Worm (Caenorhabditis elegans) whole organism, midembryonic: ENCODE data around the gene Y94H6A.12.
"Not testable (repeated sequence)": the region's sequence is repeated elsewhere in the genome, so short reads cannot be mapped to it uniquely, and the experiment has no call there.

Source experiments
- T22C8.4 ChIP-seq: fragments of 200-800 bp; sonication (Bioruptor generic); IDR thresholded peaks from 2 replicates; pipeline ENCODE4 v1.3.6; 2022; ENCODE audit warnings: missing genetic modification characterization, missing compliant biosample characterization
- cog-1 ChIP-seq: sonication (generic microtip); optimal IDR thresholded peaks from 2 replicates; lab custom pipeline; 2016; ENCODE audit warnings: missing genetic modification characterization, missing compliant biosample characterization
- flt-1 ChIP-seq: fragments of 200-800 bp; sonication (Bioruptor generic); IDR thresholded peaks from 2 replicates; pipeline ENCODE4 v1.3.6; 2022; ENCODE audit warnings: missing genetic modification characterization, missing compliant biosample characterization
- klf-2 ChIP-seq: fragments of 200-800 bp; sonication (Bioruptor generic); conservative IDR thresholded peaks from 2 replicates; pipeline ENCODE4 v1.3.6; 2022; ENCODE audit warnings: missing genetic modification reagents, missing genetic modification characterization, missing compliant biosample characterization
- med-1 ChIP-seq: sonication (generic microtip); optimal IDR thresholded peaks from 2 replicates; lab custom pipeline; 2017; ENCODE audit warnings: missing genetic modification characterization, mild to moderate bottlenecking, missing compliant biosample characterization, antibody characterized with exemption, missing genetic modification reagents; ENCODE audit not compliant: insufficient read depth
- ref-1 ChIP-seq: fragments of 200-800 bp; sonication (Bioruptor generic); conservative IDR thresholded peaks from 2 replicates; pipeline ENCODE4 v1.3.6; 2022; ENCODE audit warnings: missing genetic modification reagents, missing genetic modification characterization, missing compliant biosample characterization
- tab-1 ChIP-seq: fragments of 200-800 bp; sonication (Bioruptor generic); IDR thresholded peaks from 2 replicates; pipeline ENCODE4 v1.3.6; 2022; ENCODE audit warnings: missing genetic modification characterization, missing compliant biosample characterization
- ztf-23 ChIP-seq: fragments of 200-800 bp; sonication (Bioruptor generic); IDR thresholded peaks from 2 replicates; pipeline ENCODE4 v1.3.6; 2022; ENCODE audit warnings: missing genetic modification reagents, missing genetic modification characterization, missing compliant biosample characterization
- ztf-29 ChIP-seq: fragments of 200-800 bp; sonication (Bioruptor generic); IDR thresholded peaks from 2 replicates; pipeline ENCODE4 v1.3.6; 2022; ENCODE audit warnings: missing genetic modification reagents, missing genetic modification characterization, missing compliant biosample characterization

DNA sequence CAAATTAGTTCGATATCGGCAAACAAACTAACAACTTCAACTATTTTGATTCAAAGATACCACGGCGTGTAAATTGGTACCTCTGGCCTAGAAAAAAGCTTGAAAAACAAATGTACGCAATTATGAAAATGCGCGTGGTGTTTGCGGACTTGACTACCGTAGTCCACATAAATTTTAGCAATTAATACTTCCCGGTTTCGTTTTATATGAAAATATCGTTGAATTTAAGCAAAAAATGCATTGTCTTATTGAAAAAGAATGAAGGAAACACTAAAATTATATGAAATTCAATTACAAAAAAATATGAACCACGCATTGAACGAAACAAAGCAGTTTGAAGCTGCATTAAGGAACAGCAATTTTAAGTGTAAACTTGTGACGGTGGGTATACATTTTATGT, 37.9 kb downstream of the Y94H6A.12 start, which contains the start of gene gpx-4:
- TF ChIP-seq klf-2 (GFP tag; lab: Robert Waterston, UW); cog-1 (tag; lab: Kevin White, UChicago); flt-1; tab-1 (GFP tag; lab: Robert Waterston, UW); ref-1 (GFP tag; lab: Robert Waterston, UW); ztf-29 (GFP tag; lab: Robert Waterston, UW); ztf-23 (GFP tag; lab: Robert Waterston, UW); med-1 (GFP tag; lab: Kevin White, UChicago); T22C8.4: not testable (repeated sequence)
